Fruit fly (Drosophila melanogaster) whole organism, embryonic: Measurements from ENCODE around the gene mthl2.

Experiments used
- Ada2b ChIP-seq: fragments of 200-800 bp; sonication (Bioruptor generic); IDR thresholded peaks from 2 replicates; pipeline ENCODE4 v1.3.6; 2022; ENCODE audit warnings: missing biosample characterization, missing genetic modification characterization
- B-H2 ChIP-seq: fragments of 200-800 bp; sonication (Bioruptor generic); optimal IDR thresholded peaks from 2 replicates; lab custom pipeline; 2018; ENCODE audit warnings: missing biosample characterization, mild to moderate bottlenecking, missing genetic modification characterization
- Blimp-1 ChIP-seq: fragments of 200-800 bp; sonication (Bioruptor generic); optimal IDR thresholded peaks from 3 replicates; lab custom pipeline; 2018; ENCODE audit warnings: missing biosample characterization, missing genetic modification characterization, mild to moderate bottlenecking, moderate library complexity, missing genetic modification reagents
- CG10565 ChIP-seq: fragments of 200-800 bp; sonication (Bioruptor generic); optimal IDR thresholded peaks from 3 replicates; lab custom pipeline; 2016; ENCODE audit warnings: missing biosample characterization, mild to moderate bottlenecking, missing genetic modification characterization
- CG12744 ChIP-seq: fragments of 200-800 bp; sonication (Bioruptor generic); optimal IDR thresholded peaks from 2 replicates; lab custom pipeline; 2016; ENCODE audit warnings: missing biosample characterization, missing genetic modification characterization
- CG14441 ChIP-seq: fragments of 200-800 bp; sonication (Bioruptor generic); IDR thresholded peaks from 2 replicates; pipeline ENCODE4 v1.3.6; 2022; ENCODE audit warnings: missing biosample characterization, missing genetic modification characterization
- CG17186 ChIP-seq: fragments of 200-800 bp; sonication (Bioruptor generic); optimal IDR thresholded peaks from 3 replicates; lab custom pipeline; 2017; ENCODE audit warnings: missing biosample characterization, missing genetic modification reagents, missing genetic modification characterization
- CG17359 ChIP-seq: fragments of 200-800 bp; sonication (Bioruptor generic); optimal IDR thresholded peaks from 3 replicates; lab custom pipeline; 2018; ENCODE audit warnings: missing biosample characterization, mild to moderate bottlenecking, missing genetic modification characterization, moderate library complexity
- CG18262 ChIP-seq: fragments of 200-800 bp; optimal IDR thresholded peaks from 3 replicates; lab custom pipeline; 2019; ENCODE audit warnings: missing biosample characterization, mild to moderate bottlenecking, missing genetic modification characterization, moderate library complexity
- CG18476 ChIP-seq: fragments of 200-800 bp; sonication (Bioruptor generic); optimal IDR thresholded peaks from 2 replicates; lab custom pipeline; 2016; ENCODE audit warnings: missing biosample characterization, mild to moderate bottlenecking, missing genetic modification characterization
- CG3065 ChIP-seq: fragments of 200-800 bp; sonication (Bioruptor generic); optimal IDR thresholded peaks from 2 replicates; lab custom pipeline; 2016; ENCODE audit warnings: missing biosample characterization, missing genetic modification characterization
- CG31365 ChIP-seq: fragments of 200-800 bp; sonication (Bioruptor generic); optimal IDR thresholded peaks from 2 replicates; lab custom pipeline; 2018; ENCODE audit warnings: missing biosample characterization, mild to moderate bottlenecking, missing genetic modification characterization
- CG32772 ChIP-seq: fragments of 200-800 bp; sonication (Bioruptor generic); IDR thresholded peaks from 2 replicates; pipeline ENCODE4 v1.3.6; 2022; ENCODE audit warnings: missing biosample characterization, missing genetic modification characterization
- CG7372 ChIP-seq: fragments of 200-800 bp; sonication (Bioruptor generic); IDR thresholded peaks from 2 replicates; pipeline ENCODE4 v1.3.6; 2022; ENCODE audit warnings: missing biosample characterization, missing genetic modification characterization
- CG7745 ChIP-seq: fragments of 200-800 bp; sonication (Bioruptor generic); optimal IDR thresholded peaks from 2 replicates; lab custom pipeline; 2018; ENCODE audit warnings: missing biosample characterization, mild to moderate bottlenecking, missing genetic modification characterization, moderate library complexity
- Deaf1 ChIP-seq: fragments of 200-800 bp; optimal IDR thresholded peaks from 3 replicates; lab custom pipeline; 2019; ENCODE audit warnings: missing biosample characterization, mild to moderate bottlenecking, missing genetic modification characterization, moderate library complexity
- Dfd ChIP-seq, 2 experiments: fragments of >200 bp; optimal IDR thresholded peaks; 2 replicates each; lab custom pipeline; 2017; ENCODE audit warnings: missing biosample characterization in 2 of 2, missing genetic modification characterization in 2 of 2
- E2f2 ChIP-seq: fragments of 200-800 bp; sonication (Bioruptor generic); IDR thresholded peaks from 2 replicates; pipeline ENCODE4 v1.3.6; 2022; ENCODE audit warnings: missing biosample characterization, missing genetic modification characterization
- Eip74EF ChIP-seq, 2 experiments: fragments of 200-800 bp in 1 of 2; fragments of >200 bp in 1 of 2; sonication (Bioruptor generic) in 1 of 2; optimal IDR thresholded peaks; 2 replicates each; lab custom pipeline; 2017 to 2019; ENCODE audit warnings: missing biosample characterization in 2 of 2, missing genetic modification characterization in 2 of 2, mild to moderate bottlenecking in 1 of 2, moderate library complexity in 1 of 2
- HmgD ChIP-seq: fragments of 200-800 bp; sonication (Bioruptor generic); optimal IDR thresholded peaks from 3 replicates; lab custom pipeline; 2016; ENCODE audit warnings: missing biosample characterization, missing genetic modification characterization
- Lhr ChIP-seq: fragments of 200-800 bp; sonication (Bioruptor generic); optimal IDR thresholded peaks from 3 replicates; lab custom pipeline; 2017; ENCODE audit warnings: mild to moderate bottlenecking, missing biosample characterization, missing genetic modification reagents, missing genetic modification characterization
- NC2β ChIP-seq: fragments of 200-800 bp; sonication (Bioruptor generic); optimal IDR thresholded peaks from 2 replicates; lab custom pipeline; 2016; ENCODE audit warnings: missing biosample characterization, missing genetic modification characterization
- Trl ChIP-seq, 3 experiments: fragments of >200 bp in 2 of 3; fragments of 200-800 bp in 1 of 3; sonication (Bioruptor generic) in 1 of 3; optimal IDR thresholded peaks; 2 replicates in 1 of 3; 3 replicates in 2 of 3; lab custom pipeline; 2016 to 2017; ENCODE audit warnings: missing biosample characterization in 1 of 3, missing genetic modification characterization in 1 of 3
- aop ChIP-seq: fragments of 200-800 bp; sonication (Bioruptor generic); IDR thresholded peaks from 2 replicates; pipeline ENCODE4 v1.3.6; 2022; ENCODE audit warnings: missing biosample characterization, missing genetic modification characterization
- bcd ChIP-seq: fragments of 200-800 bp; sonication (Bioruptor generic); optimal IDR thresholded peaks from 2 replicates; lab custom pipeline; 2017; ENCODE audit warnings: missing biosample characterization, mild to moderate bottlenecking, missing genetic modification characterization
- cg ChIP-seq: fragments of 200-800 bp; sonication (Bioruptor generic); optimal IDR thresholded peaks from 3 replicates; lab custom pipeline; 2019; ENCODE audit warnings: missing biosample characterization, mild to moderate bottlenecking, missing genetic modification characterization, moderate library complexity
- chinmo ChIP-seq: fragments of 200-800 bp; sonication (Bioruptor generic); IDR thresholded peaks from 4 replicates; pipeline ENCODE4 v1.3.6; 2022; ENCODE audit warnings: missing biosample characterization, missing genetic modification characterization; ENCODE audit not compliant: partially characterized antibody
- ftz-f1 ChIP-seq: fragments of 200-800 bp; sonication (Bioruptor generic); optimal IDR thresholded peaks from 2 replicates; lab custom pipeline; 2016; ENCODE audit warnings: missing biosample characterization, missing genetic modification characterization
- hth ChIP-seq: fragments of >200 bp; optimal IDR thresholded peaks from 2 replicates; lab custom pipeline; 2017; ENCODE audit warnings: inconsistent platforms
- klu ChIP-seq: fragments of 200-800 bp; sonication (Bioruptor generic); IDR thresholded peaks from 2 replicates; pipeline ENCODE4 v1.3.6; 2022; ENCODE audit warnings: missing biosample characterization, missing genetic modification characterization
- oc ChIP-seq: fragments of 200-800 bp; sonication (Bioruptor generic); optimal IDR thresholded peaks from 2 replicates; lab custom pipeline; 2018; ENCODE audit warnings: missing biosample characterization, mild to moderate bottlenecking, missing genetic modification characterization, moderate library complexity
- p53 ChIP-seq: fragments of 200-800 bp; sonication (Bioruptor generic); optimal IDR thresholded peaks from 2 replicates; lab custom pipeline; 2016; ENCODE audit warnings: missing biosample characterization, missing genetic modification characterization
- pho ChIP-seq: fragments of 200-800 bp; sonication (Bioruptor generic); optimal IDR thresholded peaks from 2 replicates; lab custom pipeline; 2016; ENCODE audit warnings: missing biosample characterization, missing genetic modification characterization
- rib ChIP-seq: fragments of 200-800 bp; sonication (Bioruptor generic); IDR thresholded peaks from 2 replicates; pipeline ENCODE4 v1.3.6; 2022; ENCODE audit warnings: missing biosample characterization, missing genetic modification characterization
- sd ChIP-seq: fragments of 200-800 bp; sonication (Bioruptor generic); optimal IDR thresholded peaks from 3 replicates; lab custom pipeline; 2018; ENCODE audit warnings: missing biosample characterization, mild to moderate bottlenecking, missing genetic modification characterization, moderate library complexity
- slbo ChIP-seq: fragments of 200-800 bp; sonication (Bioruptor generic); IDR thresholded peaks from 2 replicates; pipeline ENCODE4 v1.3.6; 2022; ENCODE audit warnings: missing biosample characterization, missing genetic modification characterization
- tup ChIP-seq: fragments of 200-800 bp; sonication (Bioruptor generic); optimal IDR thresholded peaks from 2 replicates; lab custom pipeline; 2016; ENCODE audit warnings: missing biosample characterization, mild to moderate bottlenecking, missing genetic modification characterization, moderate library complexity
- vvl ChIP-seq: fragments of 200-800 bp; sonication (Bioruptor generic); IDR thresholded peaks from 2 replicates; pipeline ENCODE4 v1.3.6; 2022; ENCODE audit warnings: missing biosample characterization, missing genetic modification characterization
- wek ChIP-seq: fragments of 200-800 bp; sonication (Bioruptor generic); optimal IDR thresholded peaks from 3 replicates; lab custom pipeline; 2018; ENCODE audit warnings: missing biosample characterization, mild to moderate bottlenecking, missing genetic modification characterization, moderate library complexity
- wor ChIP-seq: fragments of 200-800 bp; sonication (Bioruptor generic); IDR thresholded peaks from 2 replicates; pipeline ENCODE4 v1.3.6; 2022; ENCODE audit warnings: missing biosample characterization, missing genetic modification characterization
- z ChIP-seq: fragments of 200-800 bp; sonication (Bioruptor generic); IDR thresholded peaks from 3 replicates; pipeline ENCODE4 v1.3.6; 2022; ENCODE audit warnings: missing biosample characterization, missing genetic modification characterization
- zfh2 ChIP-seq: fragments of 200-800 bp; sonication (Bioruptor generic); optimal IDR thresholded peaks from 2 replicates; lab custom pipeline; 2016; ENCODE audit warnings: missing biosample characterization, missing genetic modification characterization

Gene mthl2

dm6 chr3L:5610582-5610981 lies 6.0 kb downstream of the mthl2 start:
- TF ChIP-seq cg (GFP tag; lab: Kevin White, UChicago) = peak; percentile 37
- no peak for TF ChIP-seq klu (GFP tag; lab: Robert Waterston, UW)
- no peak for TF ChIP-seq B-H2
- peak; percentile 33 for TF ChIP-seq Deaf1
- TF ChIP-seq tup (GFP tag; lab: Kevin White, UChicago) = no peak
- TF ChIP-seq HmgD (GFP tag; lab: Kevin White, UChicago) = no peak
- no peak for TF ChIP-seq CG3065 (GFP tag; lab: Kevin White, UChicago)
- no peak for TF ChIP-seq E2f2 (GFP tag; lab: Robert Waterston, UW)
- peak; percentile 66; the same call in 1 of the 2 replicates for TF ChIP-seq aop
- no peak for TF ChIP-seq CG18476 (GFP tag; lab: Kevin White, UChicago)
- TF ChIP-seq CG14441 (GFP tag; lab: Robert Waterston, UW) = no peak
- peak; percentile 16 for TF ChIP-seq Blimp-1 (GFP tag; lab: Kevin White, UChicago)
- TF ChIP-seq wor = no peak
- peak; percentile 13 for TF ChIP-seq oc (tag; lab: Kevin White, UChicago)
- peak; percentile 58; the same call in 1 of the 4 replicates for TF ChIP-seq chinmo (GFP tag; lab: Robert Waterston, UW)
- peak; percentile 36; the same call in 1 of the 2 replicates for TF ChIP-seq rib (GFP tag; lab: Robert Waterston, UW)
- TF ChIP-seq CG7745 (tag; lab: Kevin White, UChicago) = no peak
- TF ChIP-seq CG31365 (tag; lab: Kevin White, UChicago) = no peak
- TF ChIP-seq CG17359 = no peak
- no peak for TF ChIP-seq Lhr
- TF ChIP-seq CG18262 = no peak
- TF ChIP-seq CG32772 = no peak
- no peak for TF ChIP-seq zfh2 (GFP tag; lab: Kevin White, UChicago)
- TF ChIP-seq p53 (GFP tag; lab: Kevin White, UChicago) = no peak
- no peak for TF ChIP-seq CG12744 (GFP tag; lab: Kevin White, UChicago)
- no peak for TF ChIP-seq slbo (GFP tag; lab: Robert Waterston, UW)
- TF ChIP-seq sd (tag; lab: Kevin White, UChicago) = peak; percentile 49
- no peak for TF ChIP-seq Dfd (GFP tag; optimal IDR thresholded peaks at IDR 0.05; lab: Kevin White, UChicago)
- peak; percentile 8 for TF ChIP-seq ftz-f1 (GFP tag; lab: Kevin White, UChicago)
- TF ChIP-seq vvl (GFP tag; lab: Robert Waterston, UW) = peak; percentile 15; the same call in 1 of the 2 replicates
- no peak for TF ChIP-seq pho (GFP tag; lab: Kevin White, UChicago)
- TF ChIP-seq CG7372 (GFP tag; lab: Robert Waterston, UW) = no peak
- no peak for TF ChIP-seq CG10565 (GFP tag; lab: Kevin White, UChicago)
- TF ChIP-seq Ada2b (GFP tag; lab: Robert Waterston, UW) = no peak
- TF ChIP-seq wek = no peak
- TF ChIP-seq hth (lab: Kevin White, UChicago) = no peak
- TF ChIP-seq NC2β (GFP tag; lab: Kevin White, UChicago) = no peak
- peak in 1 of 2 experiments; percentile 84 for TF ChIP-seq Eip74EF (GFP tag; optimal IDR thresholded peaks at IDR 0.05; lab: Kevin White, UChicago)
- TF ChIP-seq Trl (optimal IDR thresholded peaks at IDR 0.05; lab: Kevin White, UChicago) = peak; percentile 5 to 49
- no peak for TF ChIP-seq Trl (GFP tag; optimal IDR thresholded peaks at IDR 0.05; lab: Kevin White, UChicago)
- no peak for TF ChIP-seq z (GFP tag; lab: Robert Waterston, UW)
- no peak for TF ChIP-seq CG17186 (GFP tag; lab: Kevin White, UChicago)
- TF ChIP-seq bcd = no peak
